Worm (Caenorhabditis elegans) whole organism, L1 larva: Measurements from ENCODE around the gene clec-51.

ENCODE experiments used
- alr-1 ChIP-seq: fragments of 200-800 bp; sonication (Bioruptor generic); optimal IDR thresholded peaks from 2 replicates; lab custom pipeline; 2018; ENCODE audit warnings: borderline replicate concordance, mild to moderate bottlenecking, missing genetic modification characterization, missing compliant biosample characterization
- ces-1 ChIP-seq: fragments of 150-350 bp; optimal IDR thresholded peaks from 2 replicates; lab custom pipeline; 2014; ENCODE audit warnings: missing biosample characterization, missing genetic modification reagents, missing genetic modification characterization
- egl-27 ChIP-seq, 2 experiments: fragments of 150-350 bp in 1 of 2; sonication (generic microtip); optimal IDR thresholded peaks; 3 replicates each; lab custom pipeline; 2017 to 2018; ENCODE audit warnings: missing biosample characterization in 2 of 2, missing genetic modification characterization in 2 of 2, missing genetic modification reagents in 2 of 2
- ets-5 ChIP-seq: fragments of 200-800 bp; sonication (Bioruptor generic); IDR thresholded peaks from 2 replicates; pipeline ENCODE4 v1.3.6; 2022; ENCODE audit warnings: missing genetic modification characterization, missing compliant biosample characterization
- grh-1 ChIP-seq: fragments of 200-800 bp; sonication (Bioruptor generic); IDR thresholded peaks from 2 replicates; pipeline ENCODE4 v1.3.6; 2022; ENCODE audit warnings: missing genetic modification reagents, missing genetic modification characterization, missing compliant biosample characterization
- mdl-1 ChIP-seq, 2 experiments: fragments of 150-350 bp; optimal IDR thresholded peaks; 2 replicates each; lab custom pipeline; 2014 to 2017; ENCODE audit warnings: missing biosample characterization in 2 of 2, missing genetic modification characterization in 2 of 2, inconsistent platforms in 1 of 2
- mep-1 ChIP-seq: fragments of 150-350 bp; optimal IDR thresholded peaks from 2 replicates; lab custom pipeline; 2014; ENCODE audit warnings: missing biosample characterization, missing genetic modification characterization
- nhr-28 ChIP-seq: fragments of 150-350 bp; optimal IDR thresholded peaks from 2 replicates; lab custom pipeline; 2014; ENCODE audit warnings: missing biosample characterization, missing genetic modification characterization
- nhr-77 ChIP-seq: fragments of 150-350 bp; optimal IDR thresholded peaks from 2 replicates; lab custom pipeline; 2014; ENCODE audit warnings: missing biosample characterization, missing genetic modification characterization
- skn-1 ChIP-seq: fragments of 150-350 bp; optimal IDR thresholded peaks from 2 replicates; lab custom pipeline; 2014; ENCODE audit warnings: missing biosample characterization, missing genetic modification characterization
- snu-23 ChIP-seq: sonication (generic microtip); optimal IDR thresholded peaks from 2 replicates; lab custom pipeline; 2016; ENCODE audit warnings: missing genetic modification characterization, missing compliant biosample characterization
- sptf-1 ChIP-seq: fragments of 150-350 bp; optimal IDR thresholded peaks from 2 replicates; lab custom pipeline; 2014; ENCODE audit warnings: missing biosample characterization, missing genetic modification characterization

DNA sequence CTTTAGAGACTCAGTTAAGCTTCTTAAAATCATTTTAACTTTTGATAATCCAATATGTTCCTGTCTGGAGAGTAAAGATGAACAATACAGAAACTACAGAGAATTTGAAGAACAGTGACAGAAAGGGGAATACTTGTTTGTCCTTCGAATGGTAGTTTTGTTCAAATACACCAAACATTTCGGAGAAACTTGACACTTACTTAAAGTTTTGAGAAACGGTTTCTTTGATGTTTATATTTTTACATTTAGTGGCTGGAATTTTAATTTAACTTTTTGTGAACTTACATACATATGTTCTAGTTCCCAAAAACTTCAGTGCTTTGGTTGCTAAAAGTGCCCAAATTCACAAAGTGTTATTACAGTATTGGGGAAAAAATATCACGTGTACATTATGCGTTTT is 6.4 kb downstream of the clec-51 start, which contains the start of gene B0218.5:
- TF ChIP-seq grh-1 (no peak), mdl-1 (tag; optimal IDR thresholded peaks at IDR 0.05; lab: Kevin White, UChicago) (no peak), ces-1 (GFP tag; lab: Kevin White, UChicago) (no peak), nhr-28 (tag; lab: Kevin White, UChicago) (no peak), skn-1 (tag; lab: Kevin White, UChicago) (no peak), sptf-1 (tag; lab: Kevin White, UChicago) (no peak), mep-1 (tag; lab: Kevin White, UChicago) (no peak), snu-23 (GFP tag; lab: Kevin White, UChicago) (no peak), nhr-77 (no peak), egl-27 (tag; optimal IDR thresholded peaks at IDR 0.05; lab: Kevin White, UChicago) (no peak), alr-1 (tag; lab: Kevin White, UChicago) (no peak), ets-5 (GFP tag; lab: Robert Waterston, UW) (no peak)
